Fruit fly (Drosophila melanogaster) whole organism, embryonic: ENCODE results near the gene CG12115.

Experiments
- B-H2 ChIP-seq: fragments of 200-800 bp; sonication (Bioruptor generic); optimal IDR thresholded peaks from 2 replicates; lab custom pipeline; 2018; ENCODE audit warnings: missing biosample characterization, mild to moderate bottlenecking, missing genetic modification characterization
- BEAF-32 ChIP-seq: fragments of 200-800 bp; sonication (Bioruptor generic); optimal IDR thresholded peaks from 3 replicates; lab custom pipeline; 2017; ENCODE audit warnings: missing biosample characterization, missing genetic modification characterization, mild to moderate bottlenecking, moderate library complexity, missing genetic modification reagents
- CG10366 ChIP-seq: fragments of 200-800 bp; sonication (Bioruptor generic); IDR thresholded peaks from 2 replicates; pipeline ENCODE4 v1.3.6; 2022; ENCODE audit warnings: missing biosample characterization, missing genetic modification characterization
- CG10462 ChIP-seq: fragments of 200-800 bp; sonication (Bioruptor generic); optimal IDR thresholded peaks from 2 replicates; lab custom pipeline; 2016; ENCODE audit warnings: missing biosample characterization, missing genetic modification characterization
- CG11247 ChIP-seq: fragments of 200-800 bp; sonication (Bioruptor generic); IDR thresholded peaks from 2 replicates; pipeline ENCODE4 v1.3.6; 2022; ENCODE audit warnings: missing biosample characterization, missing genetic modification characterization
- CG11560 ChIP-seq: fragments of 200-800 bp; sonication (Bioruptor generic); IDR thresholded peaks from 3 replicates; pipeline ENCODE4 v1.3.6; 2022; ENCODE audit warnings: missing biosample characterization, missing genetic modification characterization
- CG12071 ChIP-seq: fragments of 200-800 bp; sonication (Bioruptor generic); optimal IDR thresholded peaks from 3 replicates; lab custom pipeline; 2018; ENCODE audit warnings: missing biosample characterization, mild to moderate bottlenecking, missing genetic modification characterization
- CG12104 ChIP-seq: fragments of 200-800 bp; sonication (Bioruptor generic); optimal IDR thresholded peaks from 3 replicates; lab custom pipeline; 2016; ENCODE audit warnings: missing biosample characterization, missing genetic modification characterization
- CG12744 ChIP-seq: fragments of 200-800 bp; sonication (Bioruptor generic); optimal IDR thresholded peaks from 2 replicates; lab custom pipeline; 2016; ENCODE audit warnings: missing biosample characterization, missing genetic modification characterization
- CG13424 ChIP-seq: fragments of 200-800 bp; sonication (Bioruptor generic); optimal IDR thresholded peaks from 2 replicates; lab custom pipeline; 2019; ENCODE audit warnings: missing biosample characterization, mild to moderate bottlenecking, missing genetic modification characterization, moderate library complexity
- CG13775 ChIP-seq: fragments of 200-800 bp; sonication (Bioruptor generic); optimal IDR thresholded peaks from 3 replicates; lab custom pipeline; 2017; ENCODE audit warnings: missing biosample characterization, mild to moderate bottlenecking, missing genetic modification characterization
- CG15011 ChIP-seq: fragments of 200-800 bp; sonication (Bioruptor generic); optimal IDR thresholded peaks from 3 replicates; lab custom pipeline; 2018; ENCODE audit warnings: missing biosample characterization, mild to moderate bottlenecking, missing genetic modification characterization
- CG15479 ChIP-seq: fragments of 200-800 bp; sonication (Bioruptor generic); optimal IDR thresholded peaks from 3 replicates; lab custom pipeline; 2019; ENCODE audit warnings: missing biosample characterization, mild to moderate bottlenecking, missing genetic modification characterization, moderate library complexity
- CG15696 ChIP-seq: fragments of 200-800 bp; sonication (Bioruptor generic); optimal IDR thresholded peaks from 2 replicates; lab custom pipeline; 2019; ENCODE audit warnings: missing biosample characterization, mild to moderate bottlenecking, missing genetic modification characterization, moderate library complexity
- CG18599 ChIP-seq: fragments of 200-800 bp; sonication (Bioruptor generic); optimal IDR thresholded peaks from 3 replicates; lab custom pipeline; 2017; ENCODE audit warnings: missing biosample characterization, missing genetic modification characterization, mild to moderate bottlenecking, moderate library complexity, missing genetic modification reagents
- CG2116 ChIP-seq: fragments of 200-800 bp; sonication (Bioruptor generic); optimal IDR thresholded peaks from 3 replicates; lab custom pipeline; 2018; ENCODE audit warnings: missing biosample characterization, mild to moderate bottlenecking, missing genetic modification characterization
- CG2199 ChIP-seq: fragments of 200-800 bp; sonication (Bioruptor generic); IDR thresholded peaks from 3 replicates; pipeline ENCODE4 v1.3.6; 2022; ENCODE audit warnings: missing biosample characterization, missing genetic modification characterization
- CG31224 ChIP-seq: fragments of 200-800 bp; sonication (Bioruptor generic); IDR thresholded peaks from 2 replicates; pipeline ENCODE4 v1.3.6; 2022; ENCODE audit warnings: missing biosample characterization, missing genetic modification characterization
- CG34224 ChIP-seq: fragments of 200-800 bp; sonication (Bioruptor generic); IDR thresholded peaks from 3 replicates; pipeline ENCODE4 v1.3.6; 2022; ENCODE audit warnings: missing biosample characterization, missing genetic modification characterization; ENCODE audit not compliant: partially characterized antibody
- CG9932 ChIP-seq: fragments of 200-800 bp; sonication (Bioruptor generic); IDR thresholded peaks from 2 replicates; pipeline ENCODE4 v1.3.6; 2022; ENCODE audit warnings: missing biosample characterization, missing genetic modification characterization
- Dip3 ChIP-seq: fragments of 200-800 bp; sonication (Bioruptor generic); optimal IDR thresholded peaks from 3 replicates; lab custom pipeline; 2016; ENCODE audit warnings: missing biosample characterization, missing genetic modification characterization
- Dp ChIP-seq: fragments of 200-800 bp; sonication (Bioruptor generic); optimal IDR thresholded peaks from 2 replicates; lab custom pipeline; 2018; ENCODE audit warnings: missing biosample characterization, mild to moderate bottlenecking, missing genetic modification characterization, moderate library complexity
- E2f1 ChIP-seq: fragments of 200-800 bp; sonication (Bioruptor generic); IDR thresholded peaks from 2 replicates; pipeline ENCODE4 v1.3.6; 2022; ENCODE audit warnings: missing biosample characterization, missing genetic modification characterization
- HHEX ChIP-seq: fragments of 200-800 bp; sonication (Bioruptor generic); optimal IDR thresholded peaks from 3 replicates; lab custom pipeline; 2017; ENCODE audit warnings: missing biosample characterization, mild to moderate bottlenecking, missing genetic modification characterization, missing genetic modification reagents
- HLH54F ChIP-seq: fragments of 200-800 bp; sonication (Bioruptor generic); optimal IDR thresholded peaks from 3 replicates; lab custom pipeline; 2016; ENCODE audit warnings: missing biosample characterization, missing genetic modification characterization
- HLHmδ ChIP-seq: fragments of 200-800 bp; sonication (Bioruptor generic); optimal IDR thresholded peaks from 2 replicates; lab custom pipeline; 2018; ENCODE audit warnings: missing biosample characterization, mild to moderate bottlenecking, missing genetic modification characterization, moderate library complexity
- HmgZ ChIP-seq: fragments of 200-800 bp; sonication (Bioruptor generic); optimal IDR thresholded peaks from 2 replicates; lab custom pipeline; 2018; ENCODE audit warnings: missing biosample characterization, mild to moderate bottlenecking, missing genetic modification characterization
- Meics ChIP-seq: fragments of 200-800 bp; sonication (Bioruptor generic); optimal IDR thresholded peaks from 2 replicates; lab custom pipeline; 2017; ENCODE audit warnings: missing biosample characterization, mild to moderate bottlenecking, missing genetic modification characterization
- NK7.1 ChIP-seq: fragments of 200-800 bp; sonication (Bioruptor generic); optimal IDR thresholded peaks from 3 replicates; lab custom pipeline; 2016; ENCODE audit warnings: missing biosample characterization, missing genetic modification characterization
- NfI ChIP-seq: fragments of 200-800 bp; sonication (Bioruptor generic); optimal IDR thresholded peaks from 3 replicates; lab custom pipeline; 2018; ENCODE audit warnings: missing biosample characterization, mild to moderate bottlenecking, missing genetic modification characterization, moderate library complexity
- Sox102F ChIP-seq: fragments of 200-800 bp; sonication (Bioruptor generic); optimal IDR thresholded peaks from 2 replicates; lab custom pipeline; 2018; ENCODE audit warnings: missing biosample characterization, mild to moderate bottlenecking, missing genetic modification characterization, moderate library complexity
- Spps ChIP-seq: fragments of 200-800 bp; sonication (Bioruptor generic); optimal IDR thresholded peaks from 2 replicates; lab custom pipeline; 2018; ENCODE audit warnings: missing biosample characterization, mild to moderate bottlenecking, missing genetic modification characterization
- Tbp ChIP-seq: fragments of >200 bp; optimal IDR thresholded peaks from 2 replicates; lab custom pipeline; 2018; ENCODE audit warnings: missing biosample characterization, missing genetic modification characterization
- caup ChIP-seq: fragments of 200-800 bp; sonication (Bioruptor generic); optimal IDR thresholded peaks from 3 replicates; lab custom pipeline; 2017; ENCODE audit warnings: missing biosample characterization, mild to moderate bottlenecking, missing genetic modification characterization, moderate library complexity; ENCODE audit not compliant: severe bottlenecking
- ci ChIP-seq: fragments of 200-800 bp; sonication (Bioruptor generic); IDR thresholded peaks from 3 replicates; pipeline ENCODE4 v1.3.6; 2022; ENCODE audit warnings: missing biosample characterization, missing genetic modification characterization
- dmrt11E ChIP-seq: fragments of 200-800 bp; sonication (Bioruptor generic); optimal IDR thresholded peaks from 3 replicates; lab custom pipeline; 2018; ENCODE audit warnings: missing biosample characterization, mild to moderate bottlenecking, missing genetic modification characterization, moderate library complexity
- dysf ChIP-seq: fragments of 200-800 bp; sonication (Bioruptor generic); IDR thresholded peaks from 3 replicates; pipeline ENCODE4 v1.3.6; 2022; ENCODE audit warnings: missing biosample characterization, missing genetic modification characterization
- gem ChIP-seq: fragments of 200-800 bp; sonication (Bioruptor generic); optimal IDR thresholded peaks from 2 replicates; lab custom pipeline; 2019; ENCODE audit warnings: missing biosample characterization, mild to moderate bottlenecking, missing genetic modification characterization, moderate library complexity
- gt ChIP-seq: fragments of 200-800 bp; sonication (Bioruptor generic); IDR thresholded peaks from 2 replicates; pipeline ENCODE4 v1.3.6; 2022; ENCODE audit warnings: missing biosample characterization, missing genetic modification characterization
- insv ChIP-seq, 2 experiments: fragments of 200-800 bp; sonication (Bioruptor generic); optimal IDR thresholded peaks; 3 replicates each; lab custom pipeline; 2016 to 2018; ENCODE audit warnings: missing biosample characterization in 2 of 2, missing genetic modification characterization in 2 of 2
- kay ChIP-seq: fragments of 200-800 bp; sonication (Bioruptor generic); optimal IDR thresholded peaks from 2 replicates; lab custom pipeline; 2016; ENCODE audit warnings: missing biosample characterization, missing genetic modification characterization
- ken ChIP-seq: fragments of 200-800 bp; sonication (Bioruptor generic); IDR thresholded peaks from 3 replicates; pipeline ENCODE4 v1.3.6; 2022; ENCODE audit warnings: missing biosample characterization, missing genetic modification characterization
- otp ChIP-seq: fragments of 200-800 bp; sonication (Bioruptor generic); IDR thresholded peaks from 3 replicates; pipeline ENCODE4, ENCODE4 v1.3.6; 2022; ENCODE audit warnings: missing biosample characterization, missing genetic modification characterization
- pfk ChIP-seq: fragments of 200-800 bp; sonication (Bioruptor generic); optimal IDR thresholded peaks from 2 replicates; lab custom pipeline; 2018; ENCODE audit warnings: missing biosample characterization, mild to moderate bottlenecking, missing genetic modification characterization, moderate library complexity
- phol ChIP-seq: fragments of 200-800 bp; sonication (Bioruptor generic); optimal IDR thresholded peaks from 3 replicates; lab custom pipeline; 2018; ENCODE audit warnings: missing biosample characterization, mild to moderate bottlenecking, missing genetic modification characterization, moderate library complexity
- sens ChIP-seq: fragments of 200-800 bp; sonication (Bioruptor generic); peaks from one replicate; lab custom pipeline; 2016; ENCODE audit warnings: missing biosample characterization, missing genetic modification characterization
- shn ChIP-seq: fragments of 200-800 bp; sonication (Bioruptor generic); optimal IDR thresholded peaks from 3 replicates; lab custom pipeline; 2016; ENCODE audit warnings: missing biosample characterization, missing genetic modification characterization
- slbo ChIP-seq: fragments of 200-800 bp; sonication (Bioruptor generic); IDR thresholded peaks from 2 replicates; pipeline ENCODE4 v1.3.6; 2022; ENCODE audit warnings: missing biosample characterization, missing genetic modification characterization
- tap ChIP-seq: fragments of 200-800 bp; optimal IDR thresholded peaks from 3 replicates; lab custom pipeline; 2019; ENCODE audit warnings: missing biosample characterization, mild to moderate bottlenecking, missing genetic modification characterization, moderate library complexity
- tx ChIP-seq: fragments of 200-800 bp; sonication (Bioruptor generic); optimal IDR thresholded peaks from 2 replicates; lab custom pipeline; 2016; ENCODE audit warnings: missing biosample characterization, missing genetic modification characterization
- vvl ChIP-seq: fragments of 200-800 bp; sonication (Bioruptor generic); IDR thresholded peaks from 2 replicates; pipeline ENCODE4 v1.3.6; 2022; ENCODE audit warnings: missing biosample characterization, missing genetic modification characterization

CG12115 gene

dm6 chrX:9155134-9155533 is 35.3 kb downstream of the CG12115 start (continued):
- TF ChIP-seq Dip3 (GFP tag; lab: Kevin White, UChicago) = peak; percentile 2
- TF ChIP-seq CG18599 = peak; percentile 77
- peak; percentile 44 for TF ChIP-seq CG9932 (GFP tag; lab: Robert Waterston, UW)
- no peak for TF ChIP-seq otp (GFP tag; lab: Robert Waterston, UW)
- TF ChIP-seq shn (GFP tag; lab: Kevin White, UChicago) = no peak
- TF ChIP-seq CG15479 (GFP tag; lab: Kevin White, UChicago) = no peak
- TF ChIP-seq Tbp (GFP tag; lab: Kevin White, UChicago) = no peak
- TF ChIP-seq BEAF-32 (GFP tag; lab: Kevin White, UChicago) = no peak
- peak; percentile 58 for TF ChIP-seq CG15011
- no peak for TF ChIP-seq CG11247
- TF ChIP-seq HmgZ = no peak
- 0 out of 3 replicates have a peak, but pooled peaks have one; percentile 8 for TF ChIP-seq ken (GFP tag; lab: Robert Waterston, UW)
- TF ChIP-seq HHEX (GFP tag; lab: Kevin White, UChicago) = peak; percentile 57
- TF ChIP-seq CG12744 (GFP tag; lab: Kevin White, UChicago) = peak; percentile 42
- TF ChIP-seq NK7.1 (GFP tag; lab: Kevin White, UChicago) = peak; percentile 26
- TF ChIP-seq CG10462 (GFP tag; lab: Kevin White, UChicago) = no peak
- TF ChIP-seq CG2199 (GFP tag; lab: Robert Waterston, UW) = no peak
- peak; percentile 44 for TF ChIP-seq caup (GFP tag; lab: Kevin White, UChicago)
- TF ChIP-seq CG12071 (GFP tag; lab: Kevin White, UChicago) = peak; percentile 42
- TF ChIP-seq CG13424 (tag; lab: Kevin White, UChicago) = peak; percentile 72
- TF ChIP-seq gt (GFP tag; lab: Robert Waterston, UW) = no peak
- TF ChIP-seq Sox102F (GFP tag; lab: Kevin White, UChicago) = peak; percentile 65
- TF ChIP-seq B-H2 (GFP tag; lab: Kevin White, UChicago) = peak; percentile 7
- TF ChIP-seq CG31224 (GFP tag; lab: Robert Waterston, UW) = peak; percentile 24; the same call in 1 of the 2 replicates
- no peak for TF ChIP-seq CG34224 (GFP tag; lab: Robert Waterston, UW)
- no peak for TF ChIP-seq pfk (GFP tag; lab: Kevin White, UChicago)
- TF ChIP-seq CG12104 = peak; percentile 59
- peak; percentile 9 for TF ChIP-seq tx (GFP tag; lab: Kevin White, UChicago)
- TF ChIP-seq dmrt11E (tag; lab: Kevin White, UChicago) = peak; percentile 64
- TF ChIP-seq slbo (GFP tag; lab: Robert Waterston, UW) = peak; percentile 34; the same call in 1 of the 2 replicates
- TF ChIP-seq Dp = no peak
- TF ChIP-seq CG13775 (GFP tag; lab: Kevin White, UChicago) = peak; percentile 43
- TF ChIP-seq CG2116 (GFP tag; lab: Kevin White, UChicago) = peak; percentile 9
- peak; percentile 55 for TF ChIP-seq dysf (GFP tag; lab: Robert Waterston, UW)
- TF ChIP-seq kay (GFP tag; lab: Kevin White, UChicago) = no peak
- TF ChIP-seq CG10366 (GFP tag; lab: Robert Waterston, UW) = no peak; the same call in 1 of the 2 replicates
- TF ChIP-seq phol = peak; percentile 77
- TF ChIP-seq CG11560 (tag; lab: Robert Waterston, UW) = no peak
- TF ChIP-seq E2f1 (GFP tag; lab: Robert Waterston, UW) = peak; percentile 28; the same call in 1 of the 2 replicates
- TF ChIP-seq tap (tag; lab: Kevin White, UChicago) = peak; percentile 65
- peak; percentile 70 for TF ChIP-seq Meics (GFP tag; lab: Kevin White, UChicago)
- TF ChIP-seq Spps = peak; percentile 38
- no peak for TF ChIP-seq HLHmδ (GFP tag; lab: Kevin White, UChicago)
- TF ChIP-seq gem (tag; lab: Kevin White, UChicago) = peak; percentile 78
- peak; percentile 42; the same call in 1 of the 2 replicates for TF ChIP-seq vvl (GFP tag; lab: Robert Waterston, UW)
- peak; percentile 95 for TF ChIP-seq sens
- TF ChIP-seq insv (GFP tag; optimal IDR thresholded peaks at IDR 0.05; lab: Kevin White, UChicago) = peak in 1 of 2 experiments; percentile 2
- TF ChIP-seq CG15696 (tag; lab: Kevin White, UChicago) = peak; percentile 81
- 0 out of 3 replicates have a peak, but pooled peaks have one; percentile 12 for TF ChIP-seq ci (GFP tag; lab: Robert Waterston, UW)
- peak; percentile 30 for TF ChIP-seq NfI (GFP tag; lab: Kevin White, UChicago)
- TF ChIP-seq HLH54F (GFP tag; lab: Kevin White, UChicago) = peak; percentile 24
